Fruit fly (Drosophila melanogaster) whole organism, embryonic: ENCODE results near the gene CG31268.
A peak's percentile ranks its signal among the peaks of the same experiment; 100 is the strongest.

Experiments used
- Antp ChIP-seq: fragments of 200-800 bp; sonication (Bioruptor generic); optimal IDR thresholded peaks from 3 replicates; lab custom pipeline; 2016; ENCODE audit warnings: missing biosample characterization, missing genetic modification characterization
- Awh ChIP-seq: fragments of 200-800 bp; sonication (Bioruptor generic); IDR thresholded peaks from 2 replicates; pipeline ENCODE4, ENCODE4 v1.3.6; 2022; ENCODE audit warnings: missing biosample characterization, missing genetic modification characterization
- CG10543 ChIP-seq: fragments of 200-800 bp; sonication (Bioruptor generic); optimal IDR thresholded peaks from 3 replicates; lab custom pipeline; 2017; ENCODE audit warnings: missing biosample characterization, mild to moderate bottlenecking, missing genetic modification characterization, moderate library complexity
- CG11456 ChIP-seq: fragments of 200-800 bp; sonication (Bioruptor generic); IDR thresholded peaks from 3 replicates; pipeline ENCODE4 v1.3.6; 2022; ENCODE audit warnings: missing biosample characterization, missing genetic modification characterization
- CG11695 ChIP-seq: fragments of 200-800 bp; sonication (Bioruptor generic); IDR thresholded peaks from 3 replicates; pipeline ENCODE4 v1.3.6; 2022; ENCODE audit warnings: missing biosample characterization, missing genetic modification characterization
- CG13424 ChIP-seq: fragments of 200-800 bp; sonication (Bioruptor generic); optimal IDR thresholded peaks from 2 replicates; lab custom pipeline; 2019; ENCODE audit warnings: missing biosample characterization, mild to moderate bottlenecking, missing genetic modification characterization, moderate library complexity
- CG17829 ChIP-seq: fragments of 200-800 bp; optimal IDR thresholded peaks from 2 replicates; lab custom pipeline; 2019; ENCODE audit warnings: missing biosample characterization, mild to moderate bottlenecking, missing genetic modification characterization, moderate library complexity
- CG2712 ChIP-seq: fragments of 200-800 bp; optimal IDR thresholded peaks from 3 replicates; lab custom pipeline; 2019; ENCODE audit warnings: missing biosample characterization, mild to moderate bottlenecking, missing genetic modification characterization, moderate library complexity
- CG34376 ChIP-seq: fragments of 200-800 bp; sonication (Bioruptor generic); optimal IDR thresholded peaks from 2 replicates; lab custom pipeline; 2018; ENCODE audit warnings: missing biosample characterization, mild to moderate bottlenecking, missing genetic modification characterization
- CG3847 ChIP-seq: fragments of 200-800 bp; sonication (Bioruptor generic); IDR thresholded peaks from 2 replicates; pipeline ENCODE4 v1.3.6; 2022; ENCODE audit warnings: missing biosample characterization, missing genetic modification characterization
- CG9817 ChIP-seq: fragments of 200-800 bp; sonication (Bioruptor generic); optimal IDR thresholded peaks from 2 replicates; lab custom pipeline; 2018; ENCODE audit warnings: missing biosample characterization, mild to moderate bottlenecking, missing genetic modification characterization, moderate library complexity
- CG9876 ChIP-seq: fragments of 200-800 bp; sonication (Bioruptor generic); optimal IDR thresholded peaks from 2 replicates; lab custom pipeline; 2016; ENCODE audit warnings: missing biosample characterization, missing genetic modification characterization
- CHES-1-like ChIP-seq: fragments of 200-800 bp; sonication (Bioruptor generic); optimal IDR thresholded peaks from 2 replicates; lab custom pipeline; 2016; ENCODE audit warnings: missing biosample characterization, missing genetic modification characterization
- D19A ChIP-seq: fragments of 200-800 bp; optimal IDR thresholded peaks from 3 replicates; lab custom pipeline; 2019; ENCODE audit warnings: missing biosample characterization, mild to moderate bottlenecking, missing genetic modification characterization, moderate library complexity
- Dll ChIP-seq: fragments of 200-800 bp; sonication (Bioruptor generic); IDR thresholded peaks from 4 replicates; pipeline ENCODE4 v1.3.6; 2022; ENCODE audit warnings: missing biosample characterization, missing genetic modification characterization; ENCODE audit not compliant: partially characterized antibody
- ERR ChIP-seq: fragments of 200-800 bp; sonication (Bioruptor generic); optimal IDR thresholded peaks from 2 replicates; lab custom pipeline; 2016; ENCODE audit warnings: missing biosample characterization, missing genetic modification characterization
- Ets65A ChIP-seq: fragments of 200-800 bp; sonication (Bioruptor generic); peaks from one replicate; lab custom pipeline; 2016; ENCODE audit warnings: missing biosample characterization, missing genetic modification characterization
- Fer1 ChIP-seq: fragments of 200-800 bp; sonication (Bioruptor generic); optimal IDR thresholded peaks from 2 replicates; lab custom pipeline; 2017; ENCODE audit warnings: missing biosample characterization, mild to moderate bottlenecking, missing genetic modification characterization
- HLH54F ChIP-seq: fragments of 200-800 bp; sonication (Bioruptor generic); optimal IDR thresholded peaks from 3 replicates; lab custom pipeline; 2016; ENCODE audit warnings: missing biosample characterization, missing genetic modification characterization
- Hmx ChIP-seq: fragments of 200-800 bp; sonication (Bioruptor generic); optimal IDR thresholded peaks from 2 replicates; lab custom pipeline; 2016; ENCODE audit warnings: missing biosample characterization, missing genetic modification characterization
- Jarid2 ChIP-seq: fragments of 200-800 bp; sonication (Bioruptor generic); optimal IDR thresholded peaks from 3 replicates; lab custom pipeline; 2017; ENCODE audit warnings: mild to moderate bottlenecking, missing biosample characterization, missing genetic modification reagents, missing genetic modification characterization
- MBD-R2 ChIP-seq: fragments of 200-800 bp; sonication (Bioruptor generic); IDR thresholded peaks from 2 replicates; pipeline ENCODE4 v1.3.6; 2022; ENCODE audit warnings: missing biosample characterization, missing genetic modification characterization
- Mad ChIP-seq: fragments of 200-800 bp; sonication (Bioruptor generic); optimal IDR thresholded peaks from 2 replicates; lab custom pipeline; 2016; ENCODE audit warnings: missing biosample characterization, missing genetic modification characterization
- Myb ChIP-seq: fragments of 200-800 bp; sonication (Bioruptor generic); optimal IDR thresholded peaks from 2 replicates; lab custom pipeline; 2016; ENCODE audit warnings: missing biosample characterization, missing genetic modification characterization
- Nf-YC ChIP-seq: fragments of 200-800 bp; optimal IDR thresholded peaks from 3 replicates; lab custom pipeline; 2019; ENCODE audit warnings: missing biosample characterization, mild to moderate bottlenecking, missing genetic modification characterization, moderate library complexity
- Side ChIP-seq: fragments of 200-800 bp; sonication (Bioruptor generic); optimal IDR thresholded peaks from 2 replicates; lab custom pipeline; 2016; ENCODE audit warnings: missing biosample characterization, missing genetic modification characterization
- Sin3A ChIP-seq: fragments of >200 bp; optimal IDR thresholded peaks from 2 replicates; lab custom pipeline; 2018
- Sry-β ChIP-seq: fragments of 200-800 bp; sonication (Bioruptor generic); optimal IDR thresholded peaks from 2 replicates; lab custom pipeline; 2018; ENCODE audit warnings: missing biosample characterization, mild to moderate bottlenecking, missing genetic modification characterization, moderate library complexity
- ato ChIP-seq: fragments of 200-800 bp; sonication (Bioruptor generic); IDR thresholded peaks from 2 replicates; pipeline ENCODE4 v1.3.6; 2022; ENCODE audit warnings: missing biosample characterization, missing genetic modification characterization; ENCODE audit not compliant: partially characterized antibody
- ci ChIP-seq: fragments of 200-800 bp; sonication (Bioruptor generic); IDR thresholded peaks from 3 replicates; pipeline ENCODE4 v1.3.6; 2022; ENCODE audit warnings: missing biosample characterization, missing genetic modification characterization
- dati ChIP-seq: fragments of 200-800 bp; sonication (Bioruptor generic); IDR thresholded peaks from 2 replicates; pipeline ENCODE4 v1.3.6; 2022; ENCODE audit warnings: missing biosample characterization, missing genetic modification characterization
- gro ChIP-seq: fragments of 200-800 bp; sonication (Bioruptor generic); optimal IDR thresholded peaks from 2 replicates; lab custom pipeline; 2016; ENCODE audit warnings: missing biosample characterization, missing genetic modification characterization
- gsb-n ChIP-seq: fragments of 200-800 bp; sonication (Bioruptor generic); optimal IDR thresholded peaks from 3 replicates; lab custom pipeline; 2018; ENCODE audit warnings: missing biosample characterization, mild to moderate bottlenecking, missing genetic modification characterization
- hkb ChIP-seq, 2 experiments: fragments of 200-800 bp in 1 of 2; fragments of >200 bp in 1 of 2; sonication (Bioruptor generic) in 1 of 2; IDR thresholded peaks in 1 of 2; optimal IDR thresholded peaks in 1 of 2; 2 replicates each; pipeline versions ENCODE4 v1.3.6 to Lab custom; 2017 to 2022; ENCODE audit warnings: missing biosample characterization in 1 of 2, missing genetic modification characterization in 1 of 2
- inv ChIP-seq: fragments of 200-800 bp; sonication (Bioruptor generic); IDR thresholded peaks from 2 replicates; pipeline ENCODE4 v1.3.6; 2022; ENCODE audit warnings: missing biosample characterization, missing genetic modification characterization; ENCODE audit not compliant: partially characterized antibody
- nerfin-2 ChIP-seq: fragments of 200-800 bp; sonication (Bioruptor generic); IDR thresholded peaks from 2 replicates; pipeline ENCODE4 v1.3.6; 2022; ENCODE audit warnings: missing biosample characterization, missing genetic modification characterization; ENCODE audit not compliant: partially characterized antibody
- nmo ChIP-seq: fragments of 200-800 bp; sonication (Bioruptor generic); optimal IDR thresholded peaks from 2 replicates; lab custom pipeline; 2018; ENCODE audit warnings: missing biosample characterization, mild to moderate bottlenecking, missing genetic modification characterization, moderate library complexity
- onecut ChIP-seq: fragments of 200-800 bp; sonication (Bioruptor generic); IDR thresholded peaks from 2 replicates; pipeline ENCODE4 v1.3.6; 2022; ENCODE audit warnings: missing biosample characterization, missing genetic modification characterization
- p53 ChIP-seq: fragments of 200-800 bp; sonication (Bioruptor generic); optimal IDR thresholded peaks from 2 replicates; lab custom pipeline; 2016; ENCODE audit warnings: missing biosample characterization, missing genetic modification characterization
- phol ChIP-seq: fragments of 200-800 bp; sonication (Bioruptor generic); optimal IDR thresholded peaks from 3 replicates; lab custom pipeline; 2018; ENCODE audit warnings: missing biosample characterization, mild to moderate bottlenecking, missing genetic modification characterization, moderate library complexity
- pum ChIP-seq: fragments of 200-800 bp; sonication (Bioruptor generic); optimal IDR thresholded peaks from 2 replicates; lab custom pipeline; 2016; ENCODE audit warnings: missing biosample characterization, missing genetic modification characterization
- sens ChIP-seq: fragments of 200-800 bp; sonication (Bioruptor generic); peaks from one replicate; lab custom pipeline; 2016; ENCODE audit warnings: missing biosample characterization, missing genetic modification characterization
- sima ChIP-seq: fragments of 200-800 bp; sonication (Bioruptor generic); optimal IDR thresholded peaks from 2 replicates; lab custom pipeline; 2016; ENCODE audit warnings: missing biosample characterization, missing genetic modification characterization
- tin ChIP-seq: fragments of 200-800 bp; sonication (Bioruptor generic); optimal IDR thresholded peaks from 3 replicates; lab custom pipeline; 2016; ENCODE audit warnings: missing biosample characterization, missing genetic modification characterization
- vfl ChIP-seq: fragments of 200-800 bp; sonication (Bioruptor generic); optimal IDR thresholded peaks from 2 replicates; lab custom pipeline; 2016; ENCODE audit warnings: missing biosample characterization, missing genetic modification characterization
- vnd ChIP-seq: fragments of 200-800 bp; sonication (Bioruptor generic); IDR thresholded peaks from 3 replicates; pipeline ENCODE4 v1.3.6; 2022; ENCODE audit warnings: missing biosample characterization, missing genetic modification characterization; ENCODE audit not compliant: partially characterized antibody
- vvl ChIP-seq: fragments of 200-800 bp; sonication (Bioruptor generic); IDR thresholded peaks from 2 replicates; pipeline ENCODE4 v1.3.6; 2022; ENCODE audit warnings: missing biosample characterization, missing genetic modification characterization
- zen2 ChIP-seq: fragments of 200-800 bp; sonication (Bioruptor generic); IDR thresholded peaks from 3 replicates; pipeline ENCODE4 v1.3.6; 2022; ENCODE audit warnings: missing biosample characterization, missing genetic modification characterization; ENCODE audit not compliant: partially characterized antibody

Gene CG31268

dm6 chr3R:17002218-17003110 is 29.1 kb upstream of the CG31268 start, which contains the start of the genes Sf3a1 and Irc (continued):
- TF ChIP-seq MBD-R2 (peak; percentile 93), Fer1 (peak; percentile 9), Mad (peak; percentile 20), CG11456 (GFP tag; lab: Robert Waterston, UW) (0 out of 3 replicates have a peak, but pooled peaks have one; percentile 17), tin (GFP tag; lab: Kevin White, UChicago) (peak; percentile 19), ci (GFP tag; lab: Robert Waterston, UW) (peak; percentile 14; the same call in 1 of the 3 replicates), Side (peak; percentile 26), gsb-n (tag; lab: Kevin White, UChicago) (no peak), Sry-β (GFP tag; lab: Kevin White, UChicago) (peak; percentile 21), hkb (optimal IDR thresholded peaks at IDR 0.05; lab: Kevin White, UChicago) (peak; percentile 38), hkb (GFP tag; IDR thresholded peaks at IDR 0.05; lab: Robert Waterston, UW) (0 out of 2 replicates have a peak, but pooled peaks have one; percentile 27), vfl (GFP tag; lab: Kevin White, UChicago) (peak; percentile 62), Sin3A (lab: Kevin White, UChicago) (peak; percentile 61), inv (GFP tag; lab: Robert Waterston, UW) (peak; percentile 94), CG10543 (GFP tag; lab: Kevin White, UChicago) (peak; percentile 78), HLH54F (GFP tag; lab: Kevin White, UChicago) (peak; percentile 13), vnd (GFP tag; lab: Robert Waterston, UW) (peak; percentile 94), CG9876 (peak; percentile 32), CG9817 (tag; lab: Kevin White, UChicago) (peak; percentile 8), nerfin-2 (peak; percentile 91), ERR (peak; percentile 25), Myb (GFP tag; lab: Kevin White, UChicago) (peak; percentile 41), CG2712 (tag; lab: Kevin White, UChicago) (peak; percentile 51), CG13424 (tag; lab: Kevin White, UChicago) (peak; percentile 6), Awh (GFP tag; lab: Robert Waterston, UW) (no peak), pum (peak; percentile 7), CG34376 (peak; percentile 91), nmo (peak; percentile 56), Antp (GFP tag; lab: Kevin White, UChicago) (peak; percentile 19), dati (GFP tag; lab: Robert Waterston, UW) (no peak), gro (peak; percentile 52), CG17829 (peak; percentile 43), phol (tag; lab: Kevin White, UChicago) (peak; percentile 43), Jarid2 (peak; percentile 33), p53 (GFP tag; lab: Kevin White, UChicago) (peak; percentile 53), CG11695 (GFP tag; lab: Robert Waterston, UW) (no peak), zen2 (GFP tag; lab: Robert Waterston, UW) (peak; percentile 95), D19A (no peak), CHES-1-like (GFP tag; lab: Kevin White, UChicago) (peak; percentile 36), sima (no peak), Dll (peak; percentile 96), Hmx (GFP tag; lab: Kevin White, UChicago) (no peak), onecut (GFP tag; lab: Robert Waterston, UW) (no peak), sens (GFP tag; lab: Kevin White, UChicago) (peak; percentile 89), Nf-YC (tag; lab: Kevin White, UChicago) (peak; percentile 22), Ets65A (GFP tag; lab: Kevin White, UChicago) (peak; percentile 90), vvl (GFP tag; lab: Robert Waterston, UW) (peak; percentile 80; the same call in 1 of the 2 replicates), ato (GFP tag; lab: Robert Waterston, UW) (peak; percentile 94), CG3847 (GFP tag; lab: Robert Waterston, UW) (peak; percentile 51; the same call in 1 of the 2 replicates)
